Fruit fly (Drosophila melanogaster): ENCODE data around the gene CG18170.

CG18170 gene

dm6 chr3L:1587140-1587849, 15.5 kb upstream of the CG18170 start (continued):
- TF ChIP-seq CG17186 (GFP tag; optimal IDR thresholded peaks at IDR 0.05) (peak; percentile 12), E2f1 (GFP tag; IDR thresholded peaks at IDR 0.05) (peak; percentile 82), CG16813 (GFP tag; IDR thresholded peaks at IDR 0.05; ENCODE audit: partially characterized antibody) (no peak), mam (GFP tag; optimal IDR thresholded peaks at IDR 0.05) (peak; percentile 94), CG10267 (tag; optimal IDR thresholded peaks at IDR 0.05) (peak; percentile 56), trh (GFP tag; optimal IDR thresholded peaks at IDR 0.05) (peak; percentile 65), Sox102F (GFP tag; optimal IDR thresholded peaks at IDR 0.05) (peak; percentile 77), HLH3B (GFP tag; IDR thresholded peaks at IDR 0.05) (peak; percentile 88), ken (GFP tag; IDR thresholded peaks at IDR 0.05) (peak; percentile 72; the same call in 2 of the 3 replicates), pum (GFP tag; optimal IDR thresholded peaks at IDR 0.05) (peak; percentile 76), CG4820 (GFP tag; optimal IDR thresholded peaks at IDR 0.05) (peak; percentile 84), MESR4 (GFP tag; optimal IDR thresholded peaks at IDR 0.05) (no peak), CG8924 (tag; optimal IDR thresholded peaks at IDR 0.05) (peak; percentile 62), Lpt (GFP tag; optimal IDR thresholded peaks at IDR 0.05) (no peak), CG4424 (GFP tag; optimal IDR thresholded peaks at IDR 0.05) (peak; percentile 80), hth (optimal IDR thresholded peaks at IDR 0.05) (no peak), CG1602 (GFP tag; optimal IDR thresholded peaks at IDR 0.05) (peak; percentile 61), CG33213 (GFP tag; optimal IDR thresholded peaks at IDR 0.05) (peak; percentile 69), prd (optimal IDR thresholded peaks at IDR 0.05) (no peak), prd (GFP tag; IDR thresholded peaks at IDR 0.05) (peak; percentile 91), eyg (GFP tag; optimal IDR thresholded peaks at IDR 0.05) (peak; percentile 77), wek (GFP tag; optimal IDR thresholded peaks at IDR 0.05) (peak; percentile 58), Oli (tag; optimal IDR thresholded peaks at IDR 0.05) (peak; percentile 81), grn (GFP tag; optimal IDR thresholded peaks at IDR 0.05) (no peak), mld (GFP tag; IDR thresholded peaks at IDR 0.05; ENCODE audit: partially characterized antibody) (no peak), Poxn (GFP tag; IDR thresholded peaks at IDR 0.05) (0 out of 2 replicates have a peak, but pooled peaks have one; percentile 35), CG2116 (GFP tag; optimal IDR thresholded peaks at IDR 0.05) (peak; percentile 9), Ets65A (GFP tag) (peak; percentile 98), Vsx1 (GFP tag; optimal IDR thresholded peaks at IDR 0.05) (peak; percentile 43), CG3838 (GFP tag; optimal IDR thresholded peaks at IDR 0.05) (peak; percentile 13), CG14860 (GFP tag; IDR thresholded peaks at IDR 0.05; ENCODE audit: partially characterized antibody) (no peak), emc (GFP tag; optimal IDR thresholded peaks at IDR 0.05) (peak; percentile 65), klu (GFP tag; IDR thresholded peaks at IDR 0.05) (peak; percentile 58), odd (GFP tag; optimal IDR thresholded peaks at IDR 0.05) (peak; percentile 46), scrt (GFP tag; optimal IDR thresholded peaks at IDR 0.05) (peak; percentile 66), dati (GFP tag; IDR thresholded peaks at IDR 0.05) (peak; percentile 69), chm (GFP tag; IDR thresholded peaks at IDR 0.05) (peak; percentile 89), CG17912 (GFP tag; optimal IDR thresholded peaks at IDR 0.05) (no peak), CG18262 (tag; optimal IDR thresholded peaks at IDR 0.05) (peak; percentile 66), CG6272 (GFP tag; IDR thresholded peaks at IDR 0.05) (peak; percentile 85), ci (GFP tag; IDR thresholded peaks at IDR 0.05) (peak; percentile 83), CG2889 (GFP tag; IDR thresholded peaks at IDR 0.05) (peak; percentile 87), run (tag; optimal IDR thresholded peaks at IDR 0.05) (no peak), bigmax (GFP tag; optimal IDR thresholded peaks at IDR 0.05) (no peak), Kr (GFP tag; optimal IDR thresholded peaks at IDR 0.05) (no peak), Nf-YC (tag; optimal IDR thresholded peaks at IDR 0.05) (peak; percentile 68), ERR (GFP tag; optimal IDR thresholded peaks at IDR 0.05) (peak; percentile 65), Sin3A (optimal IDR thresholded peaks at IDR 0.05) (no peak), schlank (tag; optimal IDR thresholded peaks at IDR 0.05) (peak; percentile 74), CG15696 (tag; optimal IDR thresholded peaks at IDR 0.05) (peak; percentile 69), Xbp1 (GFP tag; optimal IDR thresholded peaks at IDR 0.05) (peak; percentile 84)

All from whole organism, embryonic.